Worm (Caenorhabditis elegans) whole organism, young adult: ENCODE data around the gene smc-5.
A peak's percentile ranks its signal among the peaks of the same experiment; 100 is the strongest.

Experiments
- B0019.2 ChIP-seq: fragments of 200-800 bp; sonication (Bioruptor generic); conservative IDR thresholded peaks from 2 replicates; pipeline ENCODE4 v1.3.6; 2022; ENCODE audit warnings: missing genetic modification reagents, missing genetic modification characterization, missing compliant biosample characterization
- B0261.1 ChIP-seq: sonication (generic microtip); optimal IDR thresholded peaks from 2 replicates; lab custom pipeline; 2016; ENCODE audit warnings: mild to moderate bottlenecking, missing genetic modification characterization, moderate library complexity, missing compliant biosample characterization
- C17E4.6 ChIP-seq: fragments of 200-800 bp; sonication (Bioruptor generic); IDR thresholded peaks from 2 replicates; pipeline ENCODE4 v1.3.6; 2022; ENCODE audit warnings: missing genetic modification reagents, missing genetic modification characterization, missing compliant biosample characterization
- F37B4.10 ChIP-seq: fragments of 200-800 bp; sonication (Bioruptor generic); IDR thresholded peaks from 2 replicates; pipeline ENCODE4 v1.3.6; 2022; ENCODE audit warnings: missing genetic modification characterization, missing compliant biosample characterization
- F49E8.2 ChIP-seq: sonication (generic microtip); optimal IDR thresholded peaks from 3 replicates; lab custom pipeline; 2017; ENCODE audit warnings: missing genetic modification characterization, mild to moderate bottlenecking, missing compliant biosample characterization, antibody characterized with exemption, moderate library complexity; ENCODE audit not compliant: insufficient read depth
- F57A8.1 ChIP-seq: fragments of 200-800 bp; sonication (Bioruptor generic); optimal IDR thresholded peaks from 2 replicates; lab custom pipeline; 2018; ENCODE audit warnings: mild to moderate bottlenecking, missing genetic modification characterization, moderate library complexity, missing compliant biosample characterization
- F57C9.4 ChIP-seq: sonication (generic microtip); optimal IDR thresholded peaks from 2 replicates; lab custom pipeline; 2017; ENCODE audit warnings: mild to moderate bottlenecking, missing genetic modification characterization, missing compliant biosample characterization
- K11D2.4 ChIP-seq: fragments of 200-800 bp; sonication (Bioruptor generic); IDR thresholded peaks from 2 replicates; pipeline ENCODE4 v1.3.6; 2022; ENCODE audit warnings: missing genetic modification reagents, missing genetic modification characterization, missing compliant biosample characterization
- T07F8.4 ChIP-seq: sonication (generic microtip); optimal IDR thresholded peaks from 2 replicates; lab custom pipeline; 2016; ENCODE audit warnings: mild to moderate bottlenecking, missing genetic modification characterization, moderate library complexity, missing compliant biosample characterization
- Y53F4B.3 ChIP-seq: fragments of 200-800 bp; sonication (Bioruptor generic); IDR thresholded peaks from 2 replicates; pipeline ENCODE4 v1.3.6; 2022; ENCODE audit warnings: missing genetic modification reagents, missing genetic modification characterization, missing compliant biosample characterization
- Y56A3A.18 ChIP-seq: fragments of 200-800 bp; sonication (Bioruptor generic); IDR thresholded peaks from 2 replicates; pipeline ENCODE4 v1.3.6; 2022; ENCODE audit warnings: missing genetic modification reagents, missing genetic modification characterization, missing compliant biosample characterization
- Y67H2A.10 ChIP-seq: fragments of 200-800 bp; sonication (Bioruptor generic); conservative IDR thresholded peaks from 2 replicates; pipeline ENCODE4 v1.3.6; 2022; ENCODE audit warnings: missing genetic modification reagents, missing genetic modification characterization, missing compliant biosample characterization
- akir-1 ChIP-seq: fragments of 200-800 bp; sonication (Bioruptor generic); optimal IDR thresholded peaks from 2 replicates; lab custom pipeline; 2018; ENCODE audit warnings: mild to moderate bottlenecking, missing genetic modification characterization, moderate library complexity, missing compliant biosample characterization
- aptf-3 ChIP-seq: fragments of 200-800 bp; sonication (Bioruptor generic); IDR thresholded peaks from 2 replicates; pipeline ENCODE4 v1.3.6; 2022; ENCODE audit warnings: missing genetic modification characterization, missing compliant biosample characterization
- attf-5 ChIP-seq: fragments of 200-800 bp; sonication (Bioruptor generic); optimal IDR thresholded peaks from 2 replicates; lab custom pipeline; 2018; ENCODE audit warnings: mild to moderate bottlenecking, missing genetic modification characterization, missing compliant biosample characterization
- chd-7 ChIP-seq: sonication (generic microtip); optimal IDR thresholded peaks from 2 replicates; lab custom pipeline; 2016; ENCODE audit warnings: mild to moderate bottlenecking, missing genetic modification characterization, moderate library complexity, missing compliant biosample characterization
- dox-1 ChIP-seq: fragments of 200-800 bp; sonication (Bioruptor generic); IDR thresholded peaks from 2 replicates; pipeline ENCODE4 v1.3.6; 2022; ENCODE audit warnings: missing genetic modification reagents, missing genetic modification characterization, missing compliant biosample characterization
- dpff-1 ChIP-seq: sonication (generic microtip); optimal IDR thresholded peaks from 2 replicates; lab custom pipeline; 2017; ENCODE audit warnings: mild to moderate bottlenecking, missing genetic modification characterization, missing compliant biosample characterization
- dpl-1 ChIP-seq: fragments of 150-350 bp; optimal IDR thresholded peaks from 2 replicates; lab custom pipeline; 2014; ENCODE audit warnings: missing biosample characterization, missing genetic modification reagents, missing genetic modification characterization
- egl-18 ChIP-seq: fragments of 200-800 bp; sonication (Bioruptor generic); IDR thresholded peaks from 2 replicates; pipeline ENCODE4 v1.3.6; 2022; ENCODE audit warnings: missing genetic modification reagents, missing genetic modification characterization, missing compliant biosample characterization
- ets-4 ChIP-seq: fragments of 200-800 bp; sonication (Bioruptor generic); optimal IDR thresholded peaks from 2 replicates; lab custom pipeline; 2018; ENCODE audit warnings: mild to moderate bottlenecking, missing genetic modification characterization, missing compliant biosample characterization
- gei-17 ChIP-seq: fragments of 200-800 bp; sonication (Bioruptor generic); optimal IDR thresholded peaks from 2 replicates; lab custom pipeline; 2018; ENCODE audit warnings: mild to moderate bottlenecking, missing genetic modification characterization, missing compliant biosample characterization
- him-1 ChIP-seq: sonication (generic microtip); optimal IDR thresholded peaks from 2 replicates; lab custom pipeline; 2016; ENCODE audit warnings: missing genotype, missing genetic modification reagents, missing genetic modification characterization, missing compliant biosample characterization
- hsf-1 ChIP-seq: fragments of 200-800 bp; sonication (Bioruptor generic); IDR thresholded peaks from 2 replicates; pipeline ENCODE4 v1.3.6; 2022; ENCODE audit warnings: missing genetic modification reagents, missing genetic modification characterization, missing compliant biosample characterization
- lir-1 ChIP-seq: fragments of 200-800 bp; sonication (Bioruptor generic); conservative IDR thresholded peaks from 2 replicates; pipeline ENCODE4 v1.3.6; 2022; ENCODE audit warnings: missing genetic modification reagents, missing genetic modification characterization, missing compliant biosample characterization
- lsl-1 ChIP-seq: fragments of 200-800 bp; sonication (Bioruptor generic); optimal IDR thresholded peaks from 2 replicates; lab custom pipeline; 2018; ENCODE audit warnings: mild to moderate bottlenecking, missing genetic modification characterization, moderate library complexity, missing compliant biosample characterization
- mcd-1 ChIP-seq: fragments of 200-800 bp; sonication (Bioruptor generic); IDR thresholded peaks from 2 replicates; pipeline ENCODE4 v1.3.6; 2022; ENCODE audit warnings: missing genetic modification reagents, missing genetic modification characterization, missing compliant biosample characterization
- mxl-1 ChIP-seq: sonication (generic microtip); optimal IDR thresholded peaks from 2 replicates; lab custom pipeline; 2016; ENCODE audit warnings: missing genetic modification characterization, missing compliant biosample characterization
- nfya-2 ChIP-seq: fragments of 200-800 bp; sonication (Bioruptor generic); IDR thresholded peaks from 2 replicates; pipeline ENCODE4 v1.3.6; 2022; ENCODE audit warnings: missing genetic modification reagents, missing genetic modification characterization, missing compliant biosample characterization
- nhr-120 ChIP-seq: fragments of 200-800 bp; sonication (Bioruptor generic); IDR thresholded peaks from 2 replicates; pipeline ENCODE4 v1.3.6; 2022; ENCODE audit warnings: missing genetic modification characterization, missing compliant biosample characterization
- nhr-179 ChIP-seq: sonication (generic microtip); optimal IDR thresholded peaks from 2 replicates; lab custom pipeline; 2016; ENCODE audit warnings: mild to moderate bottlenecking, missing genetic modification characterization, missing compliant biosample characterization
- pha-4 ChIP-seq: fragments of 150-350 bp; sonication (generic microtip); optimal IDR thresholded peaks from 2 replicates; lab custom pipeline; 2014; ENCODE audit warnings: missing biosample characterization, missing genetic modification reagents, missing genetic modification characterization
- rpc-1 ChIP-seq, 2 experiments: fragments of 150-350 bp in 1 of 2; sonication (generic microtip) in 1 of 2; optimal IDR thresholded peaks; 2 replicates each; lab custom pipeline; 2014 to 2018; ENCODE audit warnings: missing biosample characterization in 1 of 2, missing genetic modification characterization in 1 of 2, missing genetic modification reagents in 1 of 2, missing genotype in 1 of 2
- sdz-38 ChIP-seq: sonication (generic microtip); optimal IDR thresholded peaks from 2 replicates; lab custom pipeline; 2016; ENCODE audit warnings: missing genotype, missing genetic modification characterization, missing compliant biosample characterization
- snpc-1.1 ChIP-seq: sonication (generic microtip); optimal IDR thresholded peaks from 2 replicates; lab custom pipeline; 2017; ENCODE audit warnings: missing genetic modification characterization, mild to moderate bottlenecking, missing compliant biosample characterization, antibody characterized with exemption, moderate library complexity, missing genotype, missing genetic modification reagents; ENCODE audit not compliant: insufficient read depth
- snpc-1.3 ChIP-seq: sonication (generic microtip); optimal IDR thresholded peaks from 2 replicates; lab custom pipeline; 2017; ENCODE audit warnings: missing genetic modification characterization, mild to moderate bottlenecking, missing compliant biosample characterization, antibody characterized with exemption, moderate library complexity, missing genotype, missing genetic modification reagents; ENCODE audit not compliant: insufficient read depth
- snpc-3.4 ChIP-seq: sonication (generic microtip); optimal IDR thresholded peaks from 2 replicates; lab custom pipeline; 2017; ENCODE audit warnings: missing genetic modification characterization, mild to moderate bottlenecking, missing compliant biosample characterization, antibody characterized with exemption, moderate library complexity, missing genotype, missing genetic modification reagents
- sptf-2 ChIP-seq: fragments of 200-800 bp; sonication (Bioruptor generic); optimal IDR thresholded peaks from 2 replicates; lab custom pipeline; 2018; ENCODE audit warnings: mild to moderate bottlenecking, missing genetic modification characterization, missing compliant biosample characterization
- tbx-9 ChIP-seq: sonication (generic microtip); optimal IDR thresholded peaks from 2 replicates; lab custom pipeline; 2016; ENCODE audit warnings: borderline replicate concordance, missing genetic modification characterization, inconsistent platforms, missing compliant biosample characterization
- tlf-1 ChIP-seq: fragments of 200-800 bp; sonication (Bioruptor generic); optimal IDR thresholded peaks from 2 replicates; lab custom pipeline; 2018; ENCODE audit warnings: mild to moderate bottlenecking, missing genetic modification characterization, missing compliant biosample characterization
- unc-130 ChIP-seq: sonication (generic microtip); optimal IDR thresholded peaks from 2 replicates; lab custom pipeline; 2016; ENCODE audit warnings: missing genetic modification reagents, missing genetic modification characterization, missing compliant biosample characterization
- unc-62 ChIP-seq: fragments of 150-350 bp; optimal IDR thresholded peaks from 2 replicates; lab custom pipeline; 2014; ENCODE audit warnings: missing biosample characterization, missing genetic modification reagents, missing genetic modification characterization
- xnd-1 ChIP-seq: sonication (generic microtip); optimal IDR thresholded peaks from 2 replicates; lab custom pipeline; 2016; ENCODE audit warnings: missing genotype, missing genetic modification reagents, missing genetic modification characterization, missing compliant biosample characterization
- ztf-18 ChIP-seq: sonication (generic microtip); optimal IDR thresholded peaks from 2 replicates; lab custom pipeline; 2016; ENCODE audit warnings: missing genotype, mild to moderate bottlenecking, missing genetic modification characterization, missing compliant biosample characterization
- ztf-22 ChIP-seq: fragments of 200-800 bp; sonication (Bioruptor generic); optimal IDR thresholded peaks from 2 replicates; lab custom pipeline; 2018; ENCODE audit warnings: mild to moderate bottlenecking, missing genetic modification characterization, moderate library complexity, missing compliant biosample characterization
- ztf-3 ChIP-seq: fragments of 200-800 bp; sonication (Bioruptor generic); optimal IDR thresholded peaks from 2 replicates; lab custom pipeline; 2018; ENCODE audit warnings: mild to moderate bottlenecking, missing genetic modification characterization, missing compliant biosample characterization
- ztf-6 ChIP-seq: fragments of 200-800 bp; sonication (Bioruptor generic); IDR thresholded peaks from 2 replicates; pipeline ENCODE4 v1.3.6; 2022; ENCODE audit warnings: missing genetic modification reagents, missing genetic modification characterization, missing compliant biosample characterization

smc-5 gene

ce11 chrII:5032669-5033068 is 29.3 kb upstream of the smc-5 start (continued):
- TF ChIP-seq snpc-1.3 (tag; lab: Kevin White, UChicago) (peak; percentile 62), lir-1 (GFP tag; lab: Robert Waterston, UW) (no peak; the same call in 1 of the 2 replicates), egl-18 (GFP tag; lab: Robert Waterston, UW) (0 out of 2 replicates have a peak, but pooled peaks have one; percentile 19), snpc-3.4 (tag; lab: Kevin White, UChicago) (peak; percentile 62), F57A8.1 (GFP tag; lab: Kevin White, UChicago) (no peak), ztf-22 (GFP tag; lab: Kevin White, UChicago) (no peak), snpc-1.1 (tag; lab: Kevin White, UChicago) (no peak), unc-130 (GFP tag; lab: Kevin White, UChicago) (peak; percentile 46), mxl-1 (tag; lab: Kevin White, UChicago) (peak; percentile 60), nfya-2 (GFP tag; lab: Robert Waterston, UW) (no peak), mcd-1 (GFP tag; lab: Robert Waterston, UW) (peak; percentile 67), ztf-3 (GFP tag; lab: Kevin White, UChicago) (no peak), B0019.2 (GFP tag; lab: Robert Waterston, UW) (0 out of 2 replicates have a peak, but pooled peaks have one; percentile 40), ztf-6 (GFP tag; lab: Robert Waterston, UW) (0 out of 2 replicates have a peak, but pooled peaks have one; percentile 71), Y67H2A.10 (GFP tag; lab: Robert Waterston, UW) (no peak), tlf-1 (GFP tag; lab: Kevin White, UChicago) (peak; percentile 14), F49E8.2 (tag; lab: Kevin White, UChicago) (no peak), sptf-2 (peak; percentile 30), tbx-9 (tag; lab: Kevin White, UChicago) (no peak), T07F8.4 (tag; lab: Kevin White, UChicago) (peak; percentile 38), ztf-18 (tag; lab: Kevin White, UChicago) (peak; percentile 55), akir-1 (peak; percentile 48), dpff-1 (tag; lab: Kevin White, UChicago) (no peak), xnd-1 (tag; lab: Kevin White, UChicago) (no peak), gei-17 (GFP tag; lab: Kevin White, UChicago) (no peak), ets-4 (GFP tag; lab: Kevin White, UChicago) (peak; percentile 7), dpl-1 (GFP tag; lab: Kevin White, UChicago) (no peak), unc-62 (no peak), sdz-38 (tag; lab: Kevin White, UChicago) (no peak), Y53F4B.3 (GFP tag; lab: Robert Waterston, UW) (no peak; the same call in 1 of the 2 replicates), F57C9.4 (no peak), attf-5 (GFP tag; lab: Kevin White, UChicago) (peak; percentile 67), Y56A3A.18 (0 out of 2 replicates have a peak, but pooled peaks have one; percentile 37), hsf-1 (GFP tag; lab: Robert Waterston, UW) (0 out of 2 replicates have a peak, but pooled peaks have one; percentile 49), chd-7 (tag; lab: Kevin White, UChicago) (peak; percentile 74), nhr-179 (tag; lab: Kevin White, UChicago) (no peak), B0261.1 (tag; lab: Kevin White, UChicago) (peak; percentile 93), rpc-1 (optimal IDR thresholded peaks at IDR 0.05; lab: Kevin White, UChicago) (peak; percentile 87), rpc-1 (tag; optimal IDR thresholded peaks at IDR 0.05; lab: Kevin White, UChicago) (peak; percentile 83), C17E4.6 (0 out of 2 replicates have a peak, but pooled peaks have one; percentile 13), nhr-120 (GFP tag; lab: Robert Waterston, UW) (0 out of 2 replicates have a peak, but pooled peaks have one; percentile 48), K11D2.4 (GFP tag; lab: Robert Waterston, UW) (no peak), lsl-1 (GFP tag; lab: Kevin White, UChicago) (peak; percentile 60), him-1 (peak; percentile 38), aptf-3 (GFP tag; lab: Robert Waterston, UW) (0 out of 2 replicates have a peak, but pooled peaks have one; percentile 16), pha-4 (tag; lab: Kevin White, UChicago) (no peak), dox-1 (GFP tag; lab: Robert Waterston, UW) (peak; percentile 82), F37B4.10 (GFP tag; lab: Robert Waterston, UW) (0 out of 2 replicates have a peak, but pooled peaks have one; percentile 78)
